Worm (Caenorhabditis elegans): ENCODE measurements around the gene istr-1.

DNA sequence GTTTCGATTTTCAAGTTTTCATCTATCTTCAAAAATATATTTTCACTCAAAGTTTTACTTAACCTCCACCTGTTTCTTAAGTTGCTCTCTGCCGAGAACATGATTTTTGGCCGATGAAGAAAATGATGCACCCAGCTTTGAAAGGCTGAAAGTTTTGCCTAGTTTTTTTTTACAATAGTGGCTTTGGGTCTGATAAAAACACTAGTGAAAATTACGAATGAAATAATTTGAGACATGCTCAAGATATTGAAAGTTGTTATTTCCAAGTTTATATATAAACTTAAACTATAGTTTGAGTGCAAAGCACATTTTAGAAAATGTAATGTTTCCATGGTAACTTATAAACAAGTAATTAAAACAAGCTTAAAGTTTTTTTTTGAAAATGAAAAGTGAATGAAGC, 48.4 kb upstream of the istr-1 start, which contains the start of gene gpa-9:
- TF ChIP-seq ztf-11 (tag; optimal IDR thresholded peaks at IDR 0.05) (no peak), fkh-2 (tag; optimal IDR thresholded peaks at IDR 0.05) (no peak), elt-3 (tag; optimal IDR thresholded peaks at IDR 0.05) (no peak), zag-1 (tag; optimal IDR thresholded peaks at IDR 0.05) (no peak), ZK546.5 (tag; optimal IDR thresholded peaks at IDR 0.05) (no peak), ama-1 (optimal IDR thresholded peaks at IDR 0.05) (no peak), nhr-76 (tag; optimal IDR thresholded peaks at IDR 0.05) (no peak), snpc-4 (tag; optimal IDR thresholded peaks at IDR 0.05) (no peak), nhr-12 (tag; optimal IDR thresholded peaks at IDR 0.05) (no peak), lin-39 (tag; optimal IDR thresholded peaks at IDR 0.05) (no peak), nfya-1 (tag; optimal IDR thresholded peaks at IDR 0.05; ENCODE audit: insufficient read depth) (no peak), aly-2 (tag; optimal IDR thresholded peaks at IDR 0.05) (no peak), fkh-10 (GFP tag; optimal IDR thresholded peaks at IDR 0.05) (no peak)
